Fruit fly (Drosophila melanogaster): ENCODE data around the gene hay.
A peak's percentile ranks its signal among the peaks of the same experiment; 100 is the strongest.

The hay gene

dm6 chr3L:10664511-10665062 is 33.7 kb downstream of the hay start, which contains the start of gene simj (continued):
- TF ChIP-seq PHDP (tag; optimal IDR thresholded peaks at IDR 0.05) = peak; percentile 34
- peak in 1 of 2 experiments; percentile 76 for TF ChIP-seq eve (GFP tag; optimal IDR thresholded peaks at IDR 0.05)
- peak; percentile 2 for TF ChIP-seq corto (GFP tag; optimal IDR thresholded peaks at IDR 0.05)
- TF ChIP-seq D19A (tag; optimal IDR thresholded peaks at IDR 0.05) = peak; percentile 48
- TF ChIP-seq NC2α (GFP tag; optimal IDR thresholded peaks at IDR 0.05) = no peak
- peak; percentile 80 for TF ChIP-seq Rfx (GFP tag; IDR thresholded peaks at IDR 0.05)
- TF ChIP-seq shn (GFP tag; optimal IDR thresholded peaks at IDR 0.05) = peak; percentile 4
- peak; percentile 40 for TF ChIP-seq mam (GFP tag; optimal IDR thresholded peaks at IDR 0.05)
- no peak for TF ChIP-seq fd96Cb (tag; optimal IDR thresholded peaks at IDR 0.05)
- TF ChIP-seq CG3838 (GFP tag; optimal IDR thresholded peaks at IDR 0.05) = peak; percentile 51
- TF ChIP-seq fd64A (GFP tag; optimal IDR thresholded peaks at IDR 0.05) = peak; percentile 50
- TF ChIP-seq Fer3 (tag; optimal IDR thresholded peaks at IDR 0.05) = peak; percentile 41
- TF ChIP-seq Optix (GFP tag; IDR thresholded peaks at IDR 0.05) = no peak
- peak in 1 of 3 experiments; percentile 75 for TF ChIP-seq Stat92E (GFP tag; optimal IDR thresholded peaks at IDR 0.05)
- peak; percentile 26 for TF ChIP-seq HLH54F (GFP tag; optimal IDR thresholded peaks at IDR 0.05)
- peak; percentile 61 for TF ChIP-seq CG18599 (GFP tag; optimal IDR thresholded peaks at IDR 0.05)
- no peak for TF ChIP-seq H15 (GFP tag; IDR thresholded peaks at IDR 0.05)
- peak; percentile 47 for TF ChIP-seq CG13424 (tag; optimal IDR thresholded peaks at IDR 0.05)
- TF ChIP-seq CG12391 (tag; optimal IDR thresholded peaks at IDR 0.05) = peak; percentile 70
- peak; percentile 73 for TF ChIP-seq abd-A (tag; optimal IDR thresholded peaks at IDR 0.05)
- peak; percentile 83 for TF ChIP-seq CHES-1-like (GFP tag; optimal IDR thresholded peaks at IDR 0.05)
- TF ChIP-seq prd (optimal IDR thresholded peaks at IDR 0.05) = no peak
- TF ChIP-seq prd (GFP tag; IDR thresholded peaks at IDR 0.05) = 0 out of 3 replicates have a peak, but pooled peaks have one; percentile 8
- peak; percentile 40; the same call in 1 of the 2 replicates for TF ChIP-seq GATAe (GFP tag; conservative IDR thresholded peaks at IDR 0.05)
- TF ChIP-seq zen2 (GFP tag; IDR thresholded peaks at IDR 0.05; ENCODE audit: partially characterized antibody) = peak; percentile 80; the same call in 1 of the 3 replicates
- peak; percentile 24 for TF ChIP-seq phol (tag; optimal IDR thresholded peaks at IDR 0.05)
- peak; percentile 38 for TF ChIP-seq CG5180 (GFP tag; optimal IDR thresholded peaks at IDR 0.05)
- TF ChIP-seq ranshi (GFP tag; IDR thresholded peaks at IDR 0.05) = peak; percentile 66; the same call in 1 of the 2 replicates
- TF ChIP-seq CkIIα-i1 (GFP tag; IDR thresholded peaks at IDR 0.05) = no peak
- TF ChIP-seq Opbp (GFP tag; IDR thresholded peaks at IDR 0.05; ENCODE audit: partially characterized antibody) = peak; percentile 94
- peak; percentile 68 for TF ChIP-seq grn (GFP tag; optimal IDR thresholded peaks at IDR 0.05)
- TF ChIP-seq CG16779 (GFP tag; IDR thresholded peaks at IDR 0.05) = 0 out of 2 replicates have a peak, but pooled peaks have one; percentile 27
- TF ChIP-seq MESR4 (GFP tag; optimal IDR thresholded peaks at IDR 0.05) = peak; percentile 68
- peak; percentile 68; the same call in 1 of the 2 replicates for TF ChIP-seq NFAT (GFP tag; IDR thresholded peaks at IDR 0.05)
- TF ChIP-seq bcd (GFP tag; optimal IDR thresholded peaks at IDR 0.05) = peak; percentile 31
- TF ChIP-seq Fer1 (GFP tag; optimal IDR thresholded peaks at IDR 0.05) = peak; percentile 80
- TF ChIP-seq Hr3 (GFP tag; optimal IDR thresholded peaks at IDR 0.05) = no peak
- peak; percentile 70 for TF ChIP-seq oc (tag; optimal IDR thresholded peaks at IDR 0.05)
- TF ChIP-seq pros (GFP tag; optimal IDR thresholded peaks at IDR 0.05) = peak; percentile 18
- TF ChIP-seq CG10366 (GFP tag; IDR thresholded peaks at IDR 0.05) = no peak
- peak; percentile 35 for TF ChIP-seq CG6683 (GFP tag; optimal IDR thresholded peaks at IDR 0.05)
- TF ChIP-seq ash1 (GFP tag; optimal IDR thresholded peaks at IDR 0.05) = peak; percentile 77
- TF ChIP-seq H2.0 (GFP tag; IDR thresholded peaks at IDR 0.05) = 0 out of 2 replicates have a peak, but pooled peaks have one; percentile 17
- TF ChIP-seq unpg (GFP tag; optimal IDR thresholded peaks at IDR 0.05) = peak; percentile 52
- TF ChIP-seq slbo (GFP tag; IDR thresholded peaks at IDR 0.05) = peak; percentile 51
- no peak for TF ChIP-seq btn (GFP tag; optimal IDR thresholded peaks at IDR 0.05)
- TF ChIP-seq CG15073 (GFP tag; optimal IDR thresholded peaks at IDR 0.05) = no peak
- no peak for TF ChIP-seq Hr78 (GFP tag; optimal IDR thresholded peaks at IDR 0.05)
- TF ChIP-seq croc (GFP tag; conservative IDR thresholded peaks at IDR 0.05) = no peak
